Worm (Caenorhabditis elegans): ENCODE results near the gene srh-83.

The srh-83 gene

DNA sequence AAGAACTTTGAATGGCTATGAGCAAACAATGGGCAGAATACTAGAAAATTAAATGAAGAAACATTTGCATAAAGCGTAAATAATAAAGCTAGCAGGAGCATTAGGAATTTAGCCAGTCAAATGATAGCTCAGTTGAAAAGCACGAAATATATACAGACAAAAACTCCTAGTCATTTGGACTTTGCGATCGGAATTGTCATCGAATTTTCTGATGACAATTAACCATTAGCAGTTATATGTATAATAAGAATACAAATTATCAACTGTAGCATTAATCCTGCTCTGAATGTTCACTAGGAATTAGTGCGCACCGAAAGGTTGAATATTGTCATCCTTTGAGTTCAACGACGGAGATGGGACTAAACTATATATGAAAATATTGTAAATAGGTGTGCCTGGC, 16.9 kb upstream of the srh-83 start, which contains the start of gene ugt-38:
TSS of gene ugt-38 (minus strand) at position 101 of the 400 bp plus-strand sequence.
- TF ChIP-seq nhr-179 (tag; optimal IDR thresholded peaks at IDR 0.05) (no peak), ceh-91 (GFP tag; IDR thresholded peaks at IDR 0.05) (no peak), F23B12.7 (tag; optimal IDR thresholded peaks at IDR 0.05; ENCODE audit: insufficient read depth) (no peak), bed-2 (GFP tag; IDR thresholded peaks at IDR 0.05) (no peak), nhr-80 (tag; optimal IDR thresholded peaks at IDR 0.05) (no peak), nhr-90 (tag; optimal IDR thresholded peaks at IDR 0.05) (no peak), F55B11.4 (tag; optimal IDR thresholded peaks at IDR 0.05; ENCODE audit: borderline replicate concordance, insufficient read depth) (no peak), zim-3 (tag; optimal IDR thresholded peaks at IDR 0.05) (no peak), hlh-26 (GFP tag; conservative IDR thresholded peaks at IDR 0.05) (no peak), lin-35 (GFP tag; optimal IDR thresholded peaks at IDR 0.05) (no peak), nhr-27 (tag; optimal IDR thresholded peaks at IDR 0.05) (no peak)

ce11 chrV:7150570-7150969, 13.7 kb upstream of the srh-83 start, which contains the start of gene F10D2.8:
Gene F10D2.8, minus strand, starts transcription at chrV:7150714.
- TF ChIP-seq nhr-80 (tag; optimal IDR thresholded peaks at IDR 0.05) = peak; percentile 76
- TF ChIP-seq B0261.1 (tag; optimal IDR thresholded peaks at IDR 0.05) = no peak
- TF ChIP-seq ceh-58 (GFP tag; IDR thresholded peaks at IDR 0.05) = no peak

DNA sequence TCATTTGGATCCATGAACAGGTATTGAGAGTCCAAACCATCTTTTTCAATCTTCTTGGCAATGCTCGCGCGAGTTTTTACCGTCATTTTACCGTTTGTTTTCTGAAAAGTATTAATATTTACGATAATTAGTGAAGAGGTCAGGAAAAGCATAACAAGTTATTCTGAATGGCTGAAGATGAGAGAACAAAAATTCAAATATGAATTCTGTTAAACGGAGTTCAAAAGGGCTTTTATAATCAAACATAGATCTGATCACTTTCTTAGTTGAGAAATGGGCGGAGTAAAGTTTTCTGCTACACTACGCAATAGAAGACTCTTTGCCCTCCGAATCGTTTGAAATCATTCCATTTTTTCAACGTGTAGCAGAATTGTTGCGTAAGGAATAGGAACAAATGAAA, 11.3 kb upstream of the srh-83 start, which contains the start of gene fat-7:
TSS of gene fat-7 (minus strand) at position 101 of the 400 bp plus-strand sequence.
- TF ChIP-seq F33H1.4 (GFP tag; IDR thresholded peaks at IDR 0.05) (no peak), sea-2 (GFP tag; IDR thresholded peaks at IDR 0.05) (no peak), F49E8.2 (tag; optimal IDR thresholded peaks at IDR 0.05; ENCODE audit: insufficient read depth) (no peak), Y79H2A.3 (GFP tag; conservative IDR thresholded peaks at IDR 0.05) (no peak), lsy-27 (tag; optimal IDR thresholded peaks at IDR 0.05; ENCODE audit: borderline replicate concordance, insufficient read depth) (no peak), nhr-179 (tag; optimal IDR thresholded peaks at IDR 0.05) (no peak), egl-18 (GFP tag; IDR thresholded peaks at IDR 0.05) (no peak), ekl-4 (GFP tag; IDR thresholded peaks at IDR 0.05) (no peak), egl-44 (GFP tag; IDR thresholded peaks at IDR 0.05) (no peak), snpc-1.1 (tag; optimal IDR thresholded peaks at IDR 0.05; ENCODE audit: insufficient read depth) (no peak), ZK185.1 (tag; optimal IDR thresholded peaks at IDR 0.05; ENCODE audit: poor library complexity, severe bottlenecking) (no peak), nhr-80 (tag; optimal IDR thresholded peaks at IDR 0.05) (no peak), hlh-26 (GFP tag; conservative IDR thresholded peaks at IDR 0.05) (no peak), rcor-1 (GFP tag; IDR thresholded peaks at IDR 0.05) (no peak)

ce11 chrV:7156079-7156478, 8.2 kb upstream of the srh-83 start, which contains the start of gene F10D2.10:
Gene F10D2.10, minus strand, starts transcription at chrV:7156179.
- TF ChIP-seq dpl-1 (GFP tag; optimal IDR thresholded peaks at IDR 0.05) = no peak
- no peak for TF ChIP-seq tlf-1 (GFP tag; optimal IDR thresholded peaks at IDR 0.05)
- no peak for TF ChIP-seq Y67H2A.10 (GFP tag; conservative IDR thresholded peaks at IDR 0.05)
- no peak for TF ChIP-seq ceh-27 (GFP tag; optimal IDR thresholded peaks at IDR 0.05)
- no peak for TF ChIP-seq C06A6.2 (GFP tag; conservative IDR thresholded peaks at IDR 0.05)
- no peak for TF ChIP-seq rec-8 (tag; optimal IDR thresholded peaks at IDR 0.05)
- TF ChIP-seq mcd-1 (GFP tag; IDR thresholded peaks at IDR 0.05) = no peak
- TF ChIP-seq tbx-9 (tag; optimal IDR thresholded peaks at IDR 0.05; ENCODE audit: borderline replicate concordance) = no peak
- TF ChIP-seq ceh-58 (GFP tag; IDR thresholded peaks at IDR 0.05) = no peak
- no peak for TF ChIP-seq K11D2.4 (GFP tag; IDR thresholded peaks at IDR 0.05)
- no peak for TF ChIP-seq F39B2.1 (GFP tag; IDR thresholded peaks at IDR 0.05)
- TF ChIP-seq zfh-2 (GFP tag; conservative IDR thresholded peaks at IDR 0.05) = no peak
- TF ChIP-seq ceh-100 (GFP tag; IDR thresholded peaks at IDR 0.05) = no peak
- TF ChIP-seq Y53F4B.3 (GFP tag; IDR thresholded peaks at IDR 0.05) = no peak
- TF ChIP-seq akir-1 (GFP tag; optimal IDR thresholded peaks at IDR 0.05) = no peak
- TF ChIP-seq ceh-91 (GFP tag; IDR thresholded peaks at IDR 0.05) = no peak
- TF ChIP-seq ama-1 (optimal IDR thresholded peaks at IDR 0.05) = no peak
- TF ChIP-seq ama-1 (GFP tag; optimal IDR thresholded peaks at IDR 0.05) = no peak
- TF ChIP-seq hlh-12 (tag; optimal IDR thresholded peaks at IDR 0.05) = no peak
- no peak for TF ChIP-seq F22D6.2 (tag; optimal IDR thresholded peaks at IDR 0.05)
- no peak for TF ChIP-seq atf-7 (tag; optimal IDR thresholded peaks at IDR 0.05)

All from whole organism, young adult.